Fruit fly (Drosophila melanogaster): ENCODE measurements around the gene CG17637.

DNA sequence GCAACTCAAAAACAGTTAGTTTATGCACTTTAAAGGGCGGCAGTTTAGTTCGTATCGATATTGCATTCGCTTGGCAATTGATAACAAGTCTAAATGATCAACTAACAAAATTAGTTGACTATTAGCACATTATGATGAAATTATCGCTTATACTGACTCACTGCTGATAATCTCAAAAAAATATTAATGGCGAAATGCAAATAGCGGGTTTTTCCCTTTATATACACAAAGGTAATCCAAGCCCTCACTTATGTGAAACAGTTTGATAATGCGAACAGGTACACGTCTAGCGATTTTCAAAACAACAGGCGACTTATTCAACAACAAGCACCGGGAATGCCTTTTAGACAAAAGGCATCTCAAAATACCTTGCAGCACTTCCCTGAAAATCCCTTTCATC lies 10.1 kb downstream of the CG17637 start:
- TF ChIP-seq CG8301 (tag; optimal IDR thresholded peaks at IDR 0.05) (no peak), D1 (tag; optimal IDR thresholded peaks at IDR 0.05) (no peak), CG17806 (tag; optimal IDR thresholded peaks at IDR 0.05) (no peak), EcR (GFP tag; optimal IDR thresholded peaks at IDR 0.05) (no peak), Snoo (tag; optimal IDR thresholded peaks at IDR 0.05) (no peak)

Measured in whole organism, pupa.